Worm (Caenorhabditis elegans) whole organism, mixed stage, embryonic: ENCODE results near the gene F35D2.6.

ENCODE experiments used
- blmp-1 ChIP-seq: fragments of 150-350 bp; optimal IDR thresholded peaks from 2 replicates; lab custom pipeline; 2014; ENCODE audit warnings: missing biosample characterization, missing genetic modification characterization
- nhr-2 ChIP-seq: fragments of 150-350 bp; optimal IDR thresholded peaks from 2 replicates; lab custom pipeline; 2014; ENCODE audit warnings: missing biosample characterization, missing genetic modification characterization

ce11 chrII:7534934-7535333, 42.6 kb upstream of the F35D2.6 start, which contains the start of gene ZK1290.13:
- TF ChIP-seq blmp-1 (tag; lab: Kevin White, UChicago) = no peak
- TF ChIP-seq nhr-2 (tag; lab: Kevin White, UChicago) = no peak
